Worm (Caenorhabditis elegans): ENCODE results near the gene ZK1240.3.

ce11 chrII:2279839-2280238 lies 40.3 kb upstream of the ZK1240.3 start, which contains the start of gene K09F6.11:
- TF ChIP-seq ces-1 (GFP tag; optimal IDR thresholded peaks at IDR 0.05) (no peak), lsy-2 (tag; optimal IDR thresholded peaks at IDR 0.05) (no peak), sptf-1 (tag; optimal IDR thresholded peaks at IDR 0.05) (no peak), ztf-11 (tag; optimal IDR thresholded peaks at IDR 0.05) (no peak), nhr-76 (tag; optimal IDR thresholded peaks at IDR 0.05) (no peak), unc-39 (tag; optimal IDR thresholded peaks at IDR 0.05) (no peak), nhr-12 (tag; optimal IDR thresholded peaks at IDR 0.05) (no peak), nhr-28 (tag; optimal IDR thresholded peaks at IDR 0.05) (no peak), mep-1 (tag; optimal IDR thresholded peaks at IDR 0.05) (no peak), snpc-4 (tag; optimal IDR thresholded peaks at IDR 0.05) (no peak), unc-120 (tag; optimal IDR thresholded peaks at IDR 0.05; ENCODE audit: poor library complexity, severe bottlenecking) (no peak), elt-3 (tag; optimal IDR thresholded peaks at IDR 0.05) (no peak), pha-4 (tag; optimal IDR thresholded peaks at IDR 0.05) (no peak), lin-13 (tag; optimal IDR thresholded peaks at IDR 0.05) (no peak)
